Worm (Caenorhabditis elegans): ENCODE measurements around the gene trm-1.

- TF ChIP-seq ref-2 (tag; optimal IDR thresholded peaks at IDR 0.05) (no peak), gmeb-2 (tag; optimal IDR thresholded peaks at IDR 0.05) (no peak), dmd-4 (tag; optimal IDR thresholded peaks at IDR 0.05; ENCODE audit: borderline replicate concordance) (no peak), ceh-30 (tag; optimal IDR thresholded peaks at IDR 0.05) (no peak), elt-2 (tag; optimal IDR thresholded peaks at IDR 0.05) (peak; percentile 75), zip-5 (tag; optimal IDR thresholded peaks at IDR 0.05) (no peak)
These were observed 50.5 kb downstream of the trm-1 start for ce11 chrV:14134757-14135441.

All from whole organism, late embryonic.